Worm (Caenorhabditis elegans) whole organism, L4 larva: Measurements from ENCODE around the gene lbp-9.

ENCODE experiments used
- T26A8.4 ChIP-seq: fragments of 200-800 bp; sonication (Bioruptor generic); IDR thresholded peaks from 2 replicates; pipeline ENCODE4 v1.3.6; 2022; ENCODE audit warnings: missing genetic modification characterization, missing compliant biosample characterization
- daf-12 ChIP-seq: fragments of 150-350 bp; optimal IDR thresholded peaks from 2 replicates; lab custom pipeline; 2014; ENCODE audit warnings: missing biosample characterization, missing genetic modification reagents, missing genetic modification characterization
- dve-1 ChIP-seq: sonication (generic microtip); optimal IDR thresholded peaks from 2 replicates; lab custom pipeline; 2017; ENCODE audit warnings: antibody characterized with exemption, mild to moderate bottlenecking, missing genetic modification characterization, missing compliant biosample characterization; ENCODE audit not compliant: insufficient read depth
- fkh-10 ChIP-seq: fragments of 150-350 bp; optimal IDR thresholded peaks from 2 replicates; lab custom pipeline; 2014; ENCODE audit warnings: missing biosample characterization, missing genetic modification reagents, missing genetic modification characterization
- fos-1 ChIP-seq: fragments of 150-350 bp; optimal IDR thresholded peaks from 2 replicates; lab custom pipeline; 2014; ENCODE audit warnings: missing biosample characterization, missing genetic modification characterization
- hlh-30 ChIP-seq: sonication (generic microtip); optimal IDR thresholded peaks from 2 replicates; lab custom pipeline; 2017; ENCODE audit warnings: antibody characterized with exemption, mild to moderate bottlenecking, missing genetic modification characterization, missing compliant biosample characterization; ENCODE audit not compliant: insufficient read depth
- jun-1 ChIP-seq: fragments of 150-350 bp; optimal IDR thresholded peaks from 2 replicates; lab custom pipeline; 2014; ENCODE audit warnings: missing biosample characterization, missing genetic modification reagents, missing genetic modification characterization
- lin-1 ChIP-seq: fragments of 200-800 bp; sonication (Bioruptor generic); IDR thresholded peaks from 2 replicates; pipeline ENCODE4 v1.3.6; 2022; ENCODE audit warnings: missing genetic modification reagents, missing genetic modification characterization, missing compliant biosample characterization
- lin-13 ChIP-seq: fragments of 150-350 bp; optimal IDR thresholded peaks from 2 replicates; lab custom pipeline; 2014; ENCODE audit warnings: missing biosample characterization, missing genetic modification reagents, missing genetic modification characterization
- lin-15B ChIP-seq: fragments of 150-350 bp; sonication (generic microtip); optimal IDR thresholded peaks from 3 replicates; lab custom pipeline; 2014; ENCODE audit warnings: missing biosample characterization, missing genetic modification characterization
- nhr-42 ChIP-seq: fragments of 200-800 bp; sonication (Bioruptor generic); IDR thresholded peaks from 2 replicates; pipeline ENCODE4 v1.3.6; 2022; ENCODE audit warnings: missing genetic modification characterization, missing compliant biosample characterization
- nhr-6 ChIP-seq: fragments of 150-350 bp; optimal IDR thresholded peaks from 2 replicates; lab custom pipeline; 2014; ENCODE audit warnings: missing biosample characterization, missing genetic modification characterization
- nhr-76 ChIP-seq: fragments of 150-350 bp; optimal IDR thresholded peaks from 2 replicates; lab custom pipeline; 2014; ENCODE audit warnings: missing biosample characterization, missing genetic modification characterization
- pqm-1 ChIP-seq: sonication (generic microtip); optimal IDR thresholded peaks from 2 replicates; lab custom pipeline; 2017; ENCODE audit warnings: missing biosample characterization, missing genetic modification characterization

DNA sequence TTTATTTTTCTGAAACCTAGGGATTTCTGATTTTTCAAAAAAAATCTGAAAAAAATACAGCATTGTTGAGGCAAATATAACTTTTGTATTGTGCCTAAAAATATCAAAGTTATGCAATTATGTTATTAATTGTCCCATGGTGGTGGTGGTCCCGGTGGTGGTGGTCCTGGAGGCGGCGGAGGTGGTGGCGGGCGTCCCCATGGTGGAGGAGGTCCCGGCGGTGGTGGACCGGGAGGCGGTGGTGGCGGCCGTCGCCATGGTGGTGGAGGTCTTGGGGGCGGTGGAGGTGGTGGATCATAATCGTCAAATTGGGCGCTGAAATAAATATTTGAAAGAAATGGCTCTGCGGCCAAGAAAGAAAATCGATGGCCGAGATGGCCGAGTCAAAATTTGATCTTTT, 17.5 kb upstream of the lbp-9 start:
- TF ChIP-seq fos-1 (tag; lab: Kevin White, UChicago) (no peak), jun-1 (no peak), hlh-30 (tag; lab: Kevin White, UChicago) (no peak), nhr-42 (GFP tag; lab: Robert Waterston, UW) (no peak), dve-1 (tag; lab: Kevin White, UChicago) (no peak), lin-15B (tag; lab: Kevin White, UChicago) (no peak), T26A8.4 (GFP tag; lab: Robert Waterston, UW) (no peak), lin-13 (no peak), fkh-10 (GFP tag; lab: Kevin White, UChicago) (no peak), daf-12 (tag; lab: Kevin White, UChicago) (no peak), pqm-1 (tag; lab: Kevin White, UChicago) (no peak), nhr-76 (tag; lab: Kevin White, UChicago) (no peak), lin-1 (no peak), nhr-6 (no peak)
